Fruit fly (Drosophila melanogaster): Measurements from ENCODE around the gene hth.

DNA sequence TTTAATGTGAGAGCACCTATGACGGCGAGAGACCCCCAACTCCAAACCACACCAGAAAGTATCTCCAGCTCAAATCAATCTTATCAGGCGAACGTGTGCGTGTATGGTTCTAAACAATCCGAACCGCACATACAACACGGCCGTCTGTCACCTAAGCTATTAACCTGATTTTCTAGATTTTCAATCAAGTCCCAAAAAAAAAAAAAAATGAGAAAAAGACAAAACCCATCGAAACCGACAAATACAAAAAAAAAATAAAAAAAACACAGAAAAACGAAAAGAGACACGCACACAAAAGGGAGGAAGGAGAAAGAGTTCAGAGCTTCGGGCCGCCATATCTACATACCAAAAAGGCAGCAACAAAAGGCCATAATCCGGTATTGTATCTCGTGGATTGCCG lies 17.2 kb upstream of the hth start:
- TF ChIP-seq Dll (optimal IDR thresholded peaks at IDR 0.05) (no peak), psq (optimal IDR thresholded peaks at IDR 0.05) (no peak), pan (optimal IDR thresholded peaks at IDR 0.05) (no peak), CG8478 (optimal IDR thresholded peaks at IDR 0.05) (no peak), EcR (GFP tag; optimal IDR thresholded peaks at IDR 0.05) (no peak), usp (GFP tag; optimal IDR thresholded peaks at IDR 0.05) (no peak)
